Worm (Caenorhabditis elegans) whole organism, L1 larva: ENCODE results near the gene R11G1.11.

ENCODE experiments used
- ces-1 ChIP-seq: fragments of 150-350 bp; optimal IDR thresholded peaks from 2 replicates; lab custom pipeline; 2014; ENCODE audit warnings: missing biosample characterization, missing genetic modification reagents, missing genetic modification characterization
- efl-3 ChIP-seq: fragments of 200-800 bp; sonication (Bioruptor generic); optimal IDR thresholded peaks from 2 replicates; lab custom pipeline; 2018; ENCODE audit warnings: mild to moderate bottlenecking, missing genetic modification characterization, missing compliant biosample characterization
- egl-13 ChIP-seq: sonication (generic microtip); optimal IDR thresholded peaks from 2 replicates; lab custom pipeline; 2016; ENCODE audit warnings: missing genotype, missing genetic modification reagents, missing genetic modification characterization, missing compliant biosample characterization
- fos-1 ChIP-seq: fragments of 150-350 bp; optimal IDR thresholded peaks from 2 replicates; lab custom pipeline; 2014; ENCODE audit warnings: missing biosample characterization, missing genetic modification characterization
- jun-1 ChIP-seq: fragments of 150-350 bp; optimal IDR thresholded peaks from 2 replicates; lab custom pipeline; 2014; ENCODE audit warnings: missing biosample characterization, missing genetic modification reagents, missing genetic modification characterization
- skn-1 ChIP-seq: fragments of 150-350 bp; optimal IDR thresholded peaks from 2 replicates; lab custom pipeline; 2014; ENCODE audit warnings: missing biosample characterization, missing genetic modification characterization
- snpc-4 ChIP-seq: fragments of 150-350 bp; optimal IDR thresholded peaks from 2 replicates; lab custom pipeline; 2014; ENCODE audit warnings: missing biosample characterization, missing genetic modification characterization
- unc-62 ChIP-seq: fragments of 150-350 bp; optimal IDR thresholded peaks from 2 replicates; lab custom pipeline; 2014; ENCODE audit warnings: missing biosample characterization, missing genetic modification reagents, missing genetic modification characterization

DNA sequence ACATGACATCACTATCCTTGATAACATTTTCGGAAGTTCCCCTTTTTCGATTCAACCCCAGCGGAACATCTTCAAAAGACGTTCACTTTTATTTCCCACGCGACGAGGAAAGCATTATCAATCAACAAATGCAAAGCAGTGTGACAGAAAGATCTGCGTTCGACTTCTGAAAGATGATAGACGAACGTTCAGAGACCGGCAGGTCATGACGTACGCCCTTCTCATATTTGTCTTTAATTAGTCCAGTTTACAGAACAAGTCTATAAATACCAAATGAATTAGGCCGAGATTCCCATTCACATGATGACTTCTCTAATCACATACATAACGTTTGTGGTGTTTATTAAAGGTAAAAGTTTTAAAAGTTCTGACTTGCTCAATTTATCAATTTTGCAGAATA, at the start of gene R11G1.11:
- TF ChIP-seq skn-1 (tag; lab: Kevin White, UChicago) = no peak
- no peak for TF ChIP-seq fos-1 (tag; lab: Kevin White, UChicago)
- no peak for TF ChIP-seq snpc-4 (tag; lab: Kevin White, UChicago)
- TF ChIP-seq egl-13 (tag; lab: Kevin White, UChicago) = no peak
- no peak for TF ChIP-seq efl-3 (GFP tag; lab: Kevin White, UChicago)
- no peak for TF ChIP-seq ces-1 (GFP tag; lab: Kevin White, UChicago)
- no peak for TF ChIP-seq unc-62 (GFP tag; lab: Kevin White, UChicago)
- no peak for TF ChIP-seq jun-1 (tag; lab: Kevin White, UChicago)
